Worm (Caenorhabditis elegans) whole organism, L4/young adult: ENCODE data around the gene F01D5.3.

Source experiments
- W03F9.2 ChIP-seq: fragments of 150-350 bp; optimal IDR thresholded peaks from 2 replicates; lab custom pipeline; 2014; ENCODE audit warnings: missing biosample characterization, missing genetic modification characterization
- dao-5 ChIP-seq: sonication (generic microtip); optimal IDR thresholded peaks from 2 replicates; lab custom pipeline; 2016; ENCODE audit warnings: missing genotype, missing genetic modification characterization, moderate library complexity, missing compliant biosample characterization
- him-1 ChIP-seq: sonication (generic microtip); optimal IDR thresholded peaks from 2 replicates; lab custom pipeline; 2016; ENCODE audit warnings: missing genotype, missing genetic modification reagents, missing genetic modification characterization, missing compliant biosample characterization

DNA sequence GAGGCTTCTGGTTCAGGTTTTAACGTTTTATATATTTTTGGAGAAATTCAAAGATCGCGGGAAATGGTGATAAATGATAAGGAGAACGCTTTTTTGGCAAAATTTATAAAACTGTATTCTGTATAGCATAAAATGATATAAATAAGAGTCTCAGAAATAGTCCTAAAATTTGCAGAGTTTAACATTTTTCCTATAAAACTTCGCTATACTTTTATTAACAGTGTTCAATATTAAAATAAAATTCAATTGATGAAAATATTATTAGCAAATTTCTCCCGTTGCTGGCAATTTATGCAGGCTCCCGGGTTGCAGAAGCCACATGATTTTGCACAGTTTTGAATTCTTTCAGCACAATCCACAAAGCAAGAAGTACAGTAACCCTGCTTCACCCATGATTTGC is 980 bp downstream of the F01D5.3 start, which contains the start of gene F01D5.2:
- no peak for TF ChIP-seq dao-5 (tag; lab: Kevin White, UChicago)
- no peak for TF ChIP-seq him-1 (tag; lab: Kevin White, UChicago)
- TF ChIP-seq W03F9.2 (tag; lab: Kevin White, UChicago), result no peak
